Fruit fly (Drosophila melanogaster) whole organism, embryonic: ENCODE data around the gene CG17777.
A peak's percentile ranks its signal among the peaks of the same experiment; 100 is the strongest.

ENCODE experiments used
- Bteb2 ChIP-seq: fragments of 200-800 bp; sonication (Bioruptor generic); optimal IDR thresholded peaks from 2 replicates; lab custom pipeline; 2016; ENCODE audit warnings: missing biosample characterization, missing genetic modification characterization
- CG11247 ChIP-seq: fragments of 200-800 bp; sonication (Bioruptor generic); IDR thresholded peaks from 2 replicates; pipeline ENCODE4 v1.3.6; 2022; ENCODE audit warnings: missing biosample characterization, missing genetic modification characterization
- CG11504 ChIP-seq: fragments of 200-800 bp; sonication (Bioruptor generic); optimal IDR thresholded peaks from 3 replicates; lab custom pipeline; 2019; ENCODE audit warnings: missing biosample characterization, mild to moderate bottlenecking, missing genetic modification characterization, moderate library complexity
- CG13424 ChIP-seq: fragments of 200-800 bp; sonication (Bioruptor generic); optimal IDR thresholded peaks from 2 replicates; lab custom pipeline; 2019; ENCODE audit warnings: missing biosample characterization, mild to moderate bottlenecking, missing genetic modification characterization, moderate library complexity
- CG13775 ChIP-seq: fragments of 200-800 bp; sonication (Bioruptor generic); optimal IDR thresholded peaks from 3 replicates; lab custom pipeline; 2017; ENCODE audit warnings: missing biosample characterization, mild to moderate bottlenecking, missing genetic modification characterization
- CG14860 ChIP-seq: fragments of 200-800 bp; sonication (Bioruptor generic); IDR thresholded peaks from 3 replicates; pipeline ENCODE4 v1.3.6; 2022; ENCODE audit warnings: missing biosample characterization, missing genetic modification characterization; ENCODE audit not compliant: partially characterized antibody
- CG15514 ChIP-seq: fragments of 200-800 bp; sonication (Bioruptor generic); optimal IDR thresholded peaks from 3 replicates; lab custom pipeline; 2017; ENCODE audit warnings: missing biosample characterization, missing genetic modification characterization, mild to moderate bottlenecking, moderate library complexity, missing genetic modification reagents
- CG17328 ChIP-seq: fragments of 200-800 bp; sonication (Bioruptor generic); IDR thresholded peaks from 2 replicates; pipeline ENCODE4 v1.3.6; 2022; ENCODE audit warnings: missing biosample characterization, missing genetic modification characterization
- CG17361 ChIP-seq: fragments of 200-800 bp; sonication (Bioruptor generic); IDR thresholded peaks from 3 replicates; pipeline ENCODE4 v1.3.6; 2022; ENCODE audit warnings: missing biosample characterization, missing genetic modification characterization
- CG32772 ChIP-seq: fragments of 200-800 bp; sonication (Bioruptor generic); IDR thresholded peaks from 2 replicates; pipeline ENCODE4 v1.3.6; 2022; ENCODE audit warnings: missing biosample characterization, missing genetic modification characterization
- CG33213 ChIP-seq: fragments of 200-800 bp; sonication (Bioruptor generic); optimal IDR thresholded peaks from 3 replicates; lab custom pipeline; 2016; ENCODE audit warnings: missing biosample characterization, missing genetic modification characterization
- CG42726 ChIP-seq: fragments of 200-800 bp; sonication (Bioruptor generic); IDR thresholded peaks from 2 replicates; pipeline ENCODE4 v1.3.6; 2022; ENCODE audit warnings: missing biosample characterization, missing genetic modification characterization; ENCODE audit not compliant: partially characterized antibody
- CG4328 ChIP-seq: fragments of 200-800 bp; sonication (Bioruptor generic); optimal IDR thresholded peaks from 3 replicates; lab custom pipeline; 2017; ENCODE audit warnings: missing biosample characterization, missing genetic modification reagents, missing genetic modification characterization
- CG6689 ChIP-seq: fragments of 200-800 bp; sonication (Bioruptor generic); IDR thresholded peaks from 2 replicates; pipeline ENCODE4 v1.3.6; 2022; ENCODE audit warnings: missing biosample characterization, missing genetic modification characterization
- CG6791 ChIP-seq: fragments of 200-800 bp; sonication (Bioruptor generic); IDR thresholded peaks from 3 replicates; pipeline ENCODE4 v1.3.6; 2022; ENCODE audit warnings: missing biosample characterization, missing genetic modification characterization; ENCODE audit not compliant: partially characterized antibody
- CG7839 ChIP-seq: fragments of 200-800 bp; sonication (Bioruptor generic); optimal IDR thresholded peaks from 3 replicates; lab custom pipeline; 2018; ENCODE audit warnings: missing biosample characterization, mild to moderate bottlenecking, missing genetic modification characterization, moderate library complexity
- CG9437 ChIP-seq: fragments of 200-800 bp; sonication (Bioruptor generic); optimal IDR thresholded peaks from 2 replicates; lab custom pipeline; 2018; ENCODE audit warnings: missing biosample characterization, mild to moderate bottlenecking, missing genetic modification characterization
- CG9876 ChIP-seq: fragments of 200-800 bp; sonication (Bioruptor generic); optimal IDR thresholded peaks from 2 replicates; lab custom pipeline; 2016; ENCODE audit warnings: missing biosample characterization, missing genetic modification characterization
- Camta ChIP-seq: fragments of 200-800 bp; sonication (Bioruptor generic); optimal IDR thresholded peaks from 2 replicates; lab custom pipeline; 2016; ENCODE audit warnings: missing biosample characterization, missing genetic modification characterization
- Chrac-16 ChIP-seq: fragments of 200-800 bp; sonication (Bioruptor generic); optimal IDR thresholded peaks from 3 replicates; lab custom pipeline; 2016; ENCODE audit warnings: missing biosample characterization, missing genetic modification characterization
- Dfd ChIP-seq, 2 experiments: fragments of >200 bp; optimal IDR thresholded peaks; 2 replicates each; lab custom pipeline; 2017; ENCODE audit warnings: missing biosample characterization in 2 of 2, missing genetic modification characterization in 2 of 2
- Dip3 ChIP-seq: fragments of 200-800 bp; sonication (Bioruptor generic); optimal IDR thresholded peaks from 3 replicates; lab custom pipeline; 2016; ENCODE audit warnings: missing biosample characterization, missing genetic modification characterization
- Dp ChIP-seq: fragments of 200-800 bp; sonication (Bioruptor generic); optimal IDR thresholded peaks from 2 replicates; lab custom pipeline; 2018; ENCODE audit warnings: missing biosample characterization, mild to moderate bottlenecking, missing genetic modification characterization, moderate library complexity
- Drgx ChIP-seq: fragments of 200-800 bp; sonication (Bioruptor generic); IDR thresholded peaks from 2 replicates; pipeline ENCODE4 v1.3.6; 2022; ENCODE audit warnings: missing biosample characterization, missing genetic modification characterization
- Fer3 ChIP-seq: fragments of 200-800 bp; sonication (Bioruptor generic); optimal IDR thresholded peaks from 2 replicates; lab custom pipeline; 2018; ENCODE audit warnings: missing biosample characterization, mild to moderate bottlenecking, missing genetic modification characterization, moderate library complexity
- HmgZ ChIP-seq: fragments of 200-800 bp; sonication (Bioruptor generic); optimal IDR thresholded peaks from 2 replicates; lab custom pipeline; 2018; ENCODE audit warnings: missing biosample characterization, mild to moderate bottlenecking, missing genetic modification characterization
- MESR4 ChIP-seq: fragments of 200-800 bp; sonication (Bioruptor generic); optimal IDR thresholded peaks from 2 replicates; lab custom pipeline; 2018; ENCODE audit warnings: missing biosample characterization, mild to moderate bottlenecking, missing genetic modification characterization, moderate library complexity
- Med ChIP-seq: fragments of 200-800 bp; sonication (Bioruptor generic); peaks from one replicate; lab custom pipeline; 2016; ENCODE audit warnings: missing biosample characterization, missing genetic modification characterization, mild to moderate bottlenecking, inconsistent platforms, moderate library complexity
- Pdp1 ChIP-seq, 2 experiments: fragments of 200-800 bp; sonication (Bioruptor generic); optimal IDR thresholded peaks; 3 replicates each; lab custom pipeline; 2016; ENCODE audit warnings: missing biosample characterization in 2 of 2, missing genetic modification characterization in 2 of 2, mild to moderate bottlenecking in 1 of 2, moderate library complexity in 1 of 2
- Rfx ChIP-seq: fragments of 200-800 bp; sonication (Bioruptor generic); IDR thresholded peaks from 2 replicates; pipeline ENCODE4 v1.3.6; 2022; ENCODE audit warnings: missing biosample characterization, missing genetic modification characterization
- Xbp1 ChIP-seq: fragments of 200-800 bp; sonication (Bioruptor generic); optimal IDR thresholded peaks from 3 replicates; lab custom pipeline; 2016; ENCODE audit warnings: missing biosample characterization, mild to moderate bottlenecking, missing genetic modification characterization
- amos ChIP-seq: fragments of 200-800 bp; sonication (Bioruptor generic); IDR thresholded peaks from 2 replicates; pipeline ENCODE4 v1.3.6; 2022; ENCODE audit warnings: missing biosample characterization, missing genetic modification characterization; ENCODE audit not compliant: partially characterized antibody
- az2 ChIP-seq: fragments of 200-800 bp; sonication (Bioruptor generic); optimal IDR thresholded peaks from 3 replicates; lab custom pipeline; 2016; ENCODE audit warnings: missing biosample characterization, missing genetic modification characterization
- chn ChIP-seq: fragments of 200-800 bp; sonication (Bioruptor generic); optimal IDR thresholded peaks from 2 replicates; lab custom pipeline; 2016; ENCODE audit warnings: missing biosample characterization, missing genetic modification characterization
- ems ChIP-seq: fragments of 200-800 bp; sonication (Bioruptor generic); optimal IDR thresholded peaks from 3 replicates; lab custom pipeline; 2016; ENCODE audit warnings: missing biosample characterization, missing genetic modification characterization
- hb ChIP-seq: fragments of 200-800 bp; sonication (Bioruptor generic); IDR thresholded peaks from 3 replicates; pipeline ENCODE4 v1.3.6; 2022; ENCODE audit warnings: missing biosample characterization, missing genetic modification characterization; ENCODE audit not compliant: partially characterized antibody
- ind ChIP-seq: fragments of 200-800 bp; sonication (Bioruptor generic); optimal IDR thresholded peaks from 3 replicates; lab custom pipeline; 2016; ENCODE audit warnings: missing biosample characterization, missing genetic modification characterization
- jigr1 ChIP-seq: fragments of 200-800 bp; sonication (Bioruptor generic); IDR thresholded peaks from 3 replicates; pipeline ENCODE4 v1.3.6; 2022; ENCODE audit warnings: missing biosample characterization, missing genetic modification characterization
- org-1 ChIP-seq: fragments of 200-800 bp; sonication (Bioruptor generic); optimal IDR thresholded peaks from 2 replicates; lab custom pipeline; 2017; ENCODE audit warnings: missing biosample characterization, missing genetic modification characterization
- repo ChIP-seq: fragments of 200-800 bp; sonication (Bioruptor generic); optimal IDR thresholded peaks from 2 replicates; lab custom pipeline; 2016; ENCODE audit warnings: missing biosample characterization, missing genetic modification characterization
- row ChIP-seq: fragments of 200-800 bp; sonication (Bioruptor generic); IDR thresholded peaks from 3 replicates; pipeline ENCODE4 v1.3.6; 2022; ENCODE audit warnings: missing biosample characterization, missing genetic modification characterization
- sd ChIP-seq: fragments of 200-800 bp; sonication (Bioruptor generic); optimal IDR thresholded peaks from 3 replicates; lab custom pipeline; 2018; ENCODE audit warnings: missing biosample characterization, mild to moderate bottlenecking, missing genetic modification characterization, moderate library complexity
- seq ChIP-seq: fragments of 200-800 bp; sonication (Bioruptor generic); IDR thresholded peaks from 2 replicates; pipeline ENCODE4 v1.3.6; 2022; ENCODE audit warnings: missing biosample characterization, missing genetic modification characterization
- sob ChIP-seq: fragments of 200-800 bp; sonication (Bioruptor generic); IDR thresholded peaks from 2 replicates; pipeline ENCODE4 v1.3.6; 2022; ENCODE audit warnings: missing biosample characterization, missing genetic modification characterization
- stwl ChIP-seq: fragments of 200-800 bp; sonication (Bioruptor generic); optimal IDR thresholded peaks from 3 replicates; lab custom pipeline; 2018; ENCODE audit warnings: missing biosample characterization, mild to moderate bottlenecking, missing genetic modification characterization, moderate library complexity
- sug ChIP-seq: fragments of 200-800 bp; optimal IDR thresholded peaks from 2 replicates; lab custom pipeline; 2019; ENCODE audit warnings: missing biosample characterization, mild to moderate bottlenecking, missing genetic modification characterization, moderate library complexity
- trem ChIP-seq: fragments of 200-800 bp; optimal IDR thresholded peaks from 3 replicates; lab custom pipeline; 2019; ENCODE audit warnings: missing biosample characterization, mild to moderate bottlenecking, missing genetic modification characterization, moderate library complexity
- unc-4 ChIP-seq: fragments of 200-800 bp; sonication (Bioruptor generic); IDR thresholded peaks from 2 replicates; pipeline ENCODE4 v1.3.6; 2022; ENCODE audit warnings: missing biosample characterization, missing genetic modification characterization; ENCODE audit not compliant: partially characterized antibody
- wek ChIP-seq: fragments of 200-800 bp; sonication (Bioruptor generic); optimal IDR thresholded peaks from 3 replicates; lab custom pipeline; 2018; ENCODE audit warnings: missing biosample characterization, mild to moderate bottlenecking, missing genetic modification characterization, moderate library complexity
- zen ChIP-seq: fragments of 200-800 bp; sonication (Bioruptor generic); optimal IDR thresholded peaks from 3 replicates; lab custom pipeline; 2018; ENCODE audit warnings: missing biosample characterization, mild to moderate bottlenecking, missing genetic modification characterization, moderate library complexity

The CG17777 gene

DNA sequence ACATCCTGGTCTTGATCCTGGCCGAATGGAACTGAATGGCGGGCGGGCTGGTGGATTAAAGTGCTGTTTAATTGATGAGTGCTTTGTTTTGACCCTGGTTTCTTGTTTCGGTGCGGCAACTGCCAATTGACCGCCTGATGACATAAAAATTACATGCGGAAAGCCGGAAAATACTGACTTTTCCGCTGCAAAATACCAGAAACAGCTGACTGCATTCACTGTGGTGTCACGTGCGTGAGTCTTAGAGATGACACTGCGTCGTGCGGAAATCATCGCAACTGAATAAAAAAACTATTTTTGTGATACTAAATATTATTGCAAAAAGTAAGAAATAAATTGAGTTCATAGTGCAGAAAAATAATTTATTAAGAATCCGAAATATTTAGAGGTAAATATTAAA, 37.2 kb upstream of the CG17777 start, which contains the start of gene bcn92 (continued):
- TF ChIP-seq CG11504 (tag; lab: Kevin White, UChicago) (no peak), CG9437 (GFP tag; lab: Kevin White, UChicago) (no peak), trem (tag; lab: Kevin White, UChicago) (peak; percentile 32), ems (GFP tag; lab: Kevin White, UChicago) (no peak), Chrac-16 (GFP tag; lab: Kevin White, UChicago) (peak; percentile 29), CG6689 (GFP tag; lab: Robert Waterston, UW) (peak; percentile 18; the same call in 1 of the 2 replicates), HmgZ (peak; percentile 45), unc-4 (GFP tag; lab: Robert Waterston, UW) (peak; percentile 93), CG9876 (no peak), ind (GFP tag; lab: Kevin White, UChicago) (peak; percentile 46), CG15514 (peak; percentile 61), repo (GFP tag; lab: Kevin White, UChicago) (no peak), row (GFP tag; lab: Robert Waterston, UW) (peak; percentile 93), Camta (GFP tag; lab: Kevin White, UChicago) (peak; percentile 45), CG42726 (peak; percentile 92), CG33213 (GFP tag; lab: Kevin White, UChicago) (peak; percentile 11), Rfx (GFP tag; lab: Robert Waterston, UW) (peak; percentile 73), Pdp1 (GFP tag; optimal IDR thresholded peaks at IDR 0.05; lab: Kevin White, UChicago) (peak; percentile 46 to 90), CG4328 (no peak), CG17361 (GFP tag; lab: Robert Waterston, UW) (peak; percentile 39; the same call in 1 of the 3 replicates), seq (GFP tag; lab: Robert Waterston, UW) (no peak), Bteb2 (GFP tag; lab: Kevin White, UChicago) (peak; percentile 26), wek (no peak), chn (GFP tag; lab: Kevin White, UChicago) (peak; percentile 39), CG14860 (GFP tag; lab: Robert Waterston, UW) (peak; percentile 92), CG13424 (tag; lab: Kevin White, UChicago) (peak; percentile 38), org-1 (GFP tag; lab: Kevin White, UChicago) (no peak), sug (peak; percentile 48), sd (tag; lab: Kevin White, UChicago) (peak; percentile 37), hb (GFP tag; lab: Robert Waterston, UW) (peak; percentile 87), Fer3 (tag; lab: Kevin White, UChicago) (peak; percentile 22), Drgx (GFP tag; lab: Robert Waterston, UW) (0 out of 2 replicates have a peak, but pooled peaks have one; percentile 8), MESR4 (peak; percentile 53), amos (GFP tag; lab: Robert Waterston, UW) (peak; percentile 97), Xbp1 (peak; percentile 62), Dp (GFP tag; lab: Kevin White, UChicago) (peak; percentile 10), Dfd (GFP tag; optimal IDR thresholded peaks at IDR 0.05; lab: Kevin White, UChicago) (no peak), CG6791 (GFP tag; lab: Robert Waterston, UW) (peak; percentile 95), sob (peak; percentile 57), stwl (tag; lab: Kevin White, UChicago) (peak; percentile 34), jigr1 (GFP tag; lab: Robert Waterston, UW) (no peak), CG7839 (tag; lab: Kevin White, UChicago) (peak; percentile 30), zen (tag; lab: Kevin White, UChicago) (peak; percentile 3), CG11247 (GFP tag; lab: Robert Waterston, UW) (peak; percentile 47), CG17328 (GFP tag; lab: Robert Waterston, UW) (no peak), Med (peak; percentile 92), Dip3 (peak; percentile 23), az2 (GFP tag; lab: Kevin White, UChicago) (peak; percentile 32), CG13775 (GFP tag; lab: Kevin White, UChicago) (peak; percentile 38), CG32772 (GFP tag; lab: Robert Waterston, UW) (0 out of 2 replicates have a peak, but pooled peaks have one; percentile 5)
